Fruit fly (Drosophila melanogaster): ENCODE results near the gene Ald1.
A peak's percentile ranks its signal among the peaks of the same experiment; 100 is the strongest.

Gene Ald1

DNA sequence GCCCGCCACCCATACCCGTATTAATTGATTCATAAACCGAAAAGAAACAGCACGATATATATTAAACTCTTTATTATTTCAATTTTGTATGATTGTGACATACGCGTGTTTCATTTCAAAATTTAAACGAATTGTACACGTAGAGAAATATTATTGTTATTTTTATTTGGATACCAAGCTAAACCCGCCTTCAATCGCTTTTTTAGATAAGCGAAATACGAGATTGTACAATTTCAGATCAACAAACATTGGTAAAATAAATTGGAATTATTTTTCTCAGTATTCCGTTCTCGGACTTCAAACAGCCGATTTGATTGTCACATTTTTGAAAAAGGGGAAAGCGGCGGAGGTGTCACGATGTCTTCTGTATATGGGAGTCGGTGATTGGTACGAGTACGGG is 26.4 kb downstream of the Ald1 start (continued):
- TF ChIP-seq Doc3 (GFP tag; IDR thresholded peaks at IDR 0.05; ENCODE audit: partially characterized antibody) (no peak), kay (GFP tag; optimal IDR thresholded peaks at IDR 0.05) (no peak), dysf (GFP tag; IDR thresholded peaks at IDR 0.05) (0 out of 3 replicates have a peak, but pooled peaks have one; percentile 58), HmgD (GFP tag; optimal IDR thresholded peaks at IDR 0.05) (no peak), dmrt99B (tag; optimal IDR thresholded peaks at IDR 0.05) (peak; percentile 57), CG11247 (GFP tag; IDR thresholded peaks at IDR 0.05) (no peak), ttk (GFP tag; IDR thresholded peaks at IDR 0.05) (peak; percentile 22; the same call in 1 of the 2 replicates), repo (GFP tag; optimal IDR thresholded peaks at IDR 0.05) (no peak), Myb (GFP tag; optimal IDR thresholded peaks at IDR 0.05) (peak; percentile 5), Max (GFP tag; optimal IDR thresholded peaks at IDR 0.05) (no peak), ase (GFP tag; IDR thresholded peaks at IDR 0.05) (0 out of 3 replicates have a peak, but pooled peaks have one; percentile 39), Meics (GFP tag; optimal IDR thresholded peaks at IDR 0.05) (peak; percentile 17), CHES-1-like (GFP tag; optimal IDR thresholded peaks at IDR 0.05) (no peak), CG18599 (GFP tag; optimal IDR thresholded peaks at IDR 0.05) (peak; percentile 38), CG32772 (GFP tag; IDR thresholded peaks at IDR 0.05) (no peak), pros (GFP tag; optimal IDR thresholded peaks at IDR 0.05) (no peak), fu2 (GFP tag; optimal IDR thresholded peaks at IDR 0.05) (no peak), Taf1 (GFP tag; IDR thresholded peaks at IDR 0.05) (no peak), pzg (GFP tag; optimal IDR thresholded peaks at IDR 0.05) (no peak), h (optimal IDR thresholded peaks at IDR 0.05) (no peak), Poxn (GFP tag; IDR thresholded peaks at IDR 0.05) (no peak), CG34422 (GFP tag; IDR thresholded peaks at IDR 0.05) (peak; percentile 48; the same call in 1 of the 3 replicates), cwo (GFP tag; optimal IDR thresholded peaks at IDR 0.05) (peak; percentile 50), H2.0 (GFP tag; IDR thresholded peaks at IDR 0.05) (no peak), CG10431 (GFP tag; optimal IDR thresholded peaks at IDR 0.05) (no peak), crc (GFP tag; optimal IDR thresholded peaks at IDR 0.05) (no peak), CG15514 (GFP tag; optimal IDR thresholded peaks at IDR 0.05) (peak; percentile 23), sc (optimal IDR thresholded peaks at IDR 0.05) (no peak), sc (GFP tag; optimal IDR thresholded peaks at IDR 0.05) (no peak), CG10654 (GFP tag; optimal IDR thresholded peaks at IDR 0.05) (no peak), HHEX (GFP tag; optimal IDR thresholded peaks at IDR 0.05) (peak; percentile 34), peb (GFP tag; IDR thresholded peaks at IDR 0.05) (no peak), chm (GFP tag; IDR thresholded peaks at IDR 0.05) (no peak), Abd-B (GFP tag; optimal IDR thresholded peaks at IDR 0.05) (no peak), her (GFP tag; optimal IDR thresholded peaks at IDR 0.05) (no peak), toy (GFP tag; IDR thresholded peaks at IDR 0.05) (no peak), sisA (GFP tag; IDR thresholded peaks at IDR 0.05) (0 out of 2 replicates have a peak, but pooled peaks have one; percentile 39), vnd (GFP tag; IDR thresholded peaks at IDR 0.05; ENCODE audit: partially characterized antibody) (no peak), CG14014 (GFP tag; IDR thresholded peaks at IDR 0.05) (peak; percentile 58), Dad (GFP tag; optimal IDR thresholded peaks at IDR 0.05) (no peak), B-H2 (GFP tag; optimal IDR thresholded peaks at IDR 0.05) (no peak), schlank (tag; optimal IDR thresholded peaks at IDR 0.05) (no peak), tx (GFP tag; optimal IDR thresholded peaks at IDR 0.05) (no peak), CG33213 (GFP tag; optimal IDR thresholded peaks at IDR 0.05) (no peak), CG9797 (GFP tag; optimal IDR thresholded peaks at IDR 0.05) (no peak), Sry-δ (GFP tag; optimal IDR thresholded peaks at IDR 0.05) (no peak), Aef1 (GFP tag; IDR thresholded peaks at IDR 0.05) (0 out of 3 replicates have a peak, but pooled peaks have one; percentile 22), Fer3 (tag; optimal IDR thresholded peaks at IDR 0.05) (peak; percentile 14), tll (GFP tag; optimal IDR thresholded peaks at IDR 0.05) (no peak), CG3407 (GFP tag; optimal IDR thresholded peaks at IDR 0.05) (no peak), Xbp1 (GFP tag; optimal IDR thresholded peaks at IDR 0.05) (peak; percentile 66), ATbp (GFP tag; optimal IDR thresholded peaks at IDR 0.05) (no peak)
